Worm (Caenorhabditis elegans): ENCODE results near the gene cpt-2.
A peak's percentile ranks its signal among the peaks of the same experiment; 100 is the strongest.

Gene cpt-2

ce11 chrIV:11223878-11224277 is 44.4 kb downstream of the cpt-2 start, which contains the start of gene C29F4.3:
Gene C29F4.3 (minus strand): TSS chrIV:11223978.
- TF ChIP-seq unc-30 (tag; optimal IDR thresholded peaks at IDR 0.05) (no peak), nhr-20 (tag; optimal IDR thresholded peaks at IDR 0.05) (no peak), ceh-63 (GFP tag; optimal IDR thresholded peaks at IDR 0.05) (no peak), C34B4.2 (tag; optimal IDR thresholded peaks at IDR 0.05) (no peak), ceh-88 (GFP tag; IDR thresholded peaks at IDR 0.05) (no peak)

- TF ChIP-seq efl-1 (optimal IDR thresholded peaks at IDR 0.05), result no peak
- TF ChIP-seq efl-1 (GFP tag; optimal IDR thresholded peaks at IDR 0.05 in 1 of 2), result peak in 1 of 2 experiments; percentile 21
- TF ChIP-seq lin-14 (GFP tag; optimal IDR thresholded peaks at IDR 0.05), result no peak
- TF ChIP-seq blmp-1 (tag; optimal IDR thresholded peaks at IDR 0.05), result peak; percentile 29
These were observed 45.8 kb downstream of the cpt-2 start, which contains the start of gene col-125 for ce11 chrIV:11225206-11225605. Gene col-125 (plus strand): TSS chrIV:11225506.

- no peak for TF ChIP-seq nhr-19 (GFP tag; conservative IDR thresholded peaks at IDR 0.05)
- TF ChIP-seq ceh-8 (GFP tag; optimal IDR thresholded peaks at IDR 0.05), result no peak
- no peak for TF ChIP-seq swsn-7 (tag; optimal IDR thresholded peaks at IDR 0.05)
- TF ChIP-seq C04F5.9 (tag; optimal IDR thresholded peaks at IDR 0.05), result no peak
These were observed 47.1 kb downstream of the cpt-2 start for ce11 chrIV:11226545-11226944.

ce11 chrIV:11229013-11229412 is 49.6 kb downstream of the cpt-2 start:
- TF ChIP-seq efl-1 (optimal IDR thresholded peaks at IDR 0.05) (no peak), efl-1 (GFP tag; optimal IDR thresholded peaks at IDR 0.05 in 1 of 2) (peak in 1 of 2 experiments; percentile 78), aha-1 (tag; optimal IDR thresholded peaks at IDR 0.05) (no peak)

- TF ChIP-seq efl-3 (GFP tag; optimal IDR thresholded peaks at IDR 0.05), result no peak
- no peak for TF ChIP-seq pax-3 (tag; optimal IDR thresholded peaks at IDR 0.05)
- no peak for TF ChIP-seq nhr-19 (GFP tag; conservative IDR thresholded peaks at IDR 0.05)
- no peak for TF ChIP-seq elt-3 (tag; optimal IDR thresholded peaks at IDR 0.05)
- TF ChIP-seq ceh-63 (GFP tag; optimal IDR thresholded peaks at IDR 0.05), result no peak
- no peak for TF ChIP-seq pag-3 (tag; optimal IDR thresholded peaks at IDR 0.05; ENCODE audit: borderline replicate concordance, insufficient read depth)
- no peak for TF ChIP-seq tbx-2 (tag; optimal IDR thresholded peaks at IDR 0.05)
- TF ChIP-seq nhr-47 (tag; optimal IDR thresholded peaks at IDR 0.05), result no peak
- no peak for TF ChIP-seq zip-4 (GFP tag; optimal IDR thresholded peaks at IDR 0.05)
- TF ChIP-seq tlp-1 (tag; optimal IDR thresholded peaks at IDR 0.05), result no peak
- TF ChIP-seq ceh-90 (tag; optimal IDR thresholded peaks at IDR 0.05), result no peak
- no peak for TF ChIP-seq ces-1 (GFP tag; optimal IDR thresholded peaks at IDR 0.05)
- no peak for TF ChIP-seq hlh-4 (tag; optimal IDR thresholded peaks at IDR 0.05)
- TF ChIP-seq egl-13 (tag; optimal IDR thresholded peaks at IDR 0.05), result no peak
- TF ChIP-seq blmp-1 (tag; optimal IDR thresholded peaks at IDR 0.05), result no peak
- TF ChIP-seq dpl-1 (GFP tag; optimal IDR thresholded peaks at IDR 0.05), result no peak
- TF ChIP-seq nhr-237 (tag; optimal IDR thresholded peaks at IDR 0.05), result no peak
- no peak for TF ChIP-seq nhr-76 (tag; optimal IDR thresholded peaks at IDR 0.05)
- TF ChIP-seq ama-1 (optimal IDR thresholded peaks at IDR 0.05), result no peak
- TF ChIP-seq unc-62 (GFP tag; optimal IDR thresholded peaks at IDR 0.05), result no peak
These were observed 50.6 kb downstream of the cpt-2 start, which contains the start of gene best-7 for ce11 chrIV:11230069-11230468. Gene best-7 (minus strand): TSS chrIV:11230307.

ce11 chrIV:11231376-11231775 is 51.9 kb downstream of the cpt-2 start:
- TF ChIP-seq irx-1 (tag; optimal IDR thresholded peaks at IDR 0.05) (no peak), tlp-1 (tag; optimal IDR thresholded peaks at IDR 0.05) (no peak)
